Worm (Caenorhabditis elegans) whole organism, early embryonic: ENCODE measurements around the gene rbm-22.

Experiments used
- F13C5.2 ChIP-seq: sonication (generic microtip); optimal IDR thresholded peaks from 2 replicates; lab custom pipeline; 2017; ENCODE audit warnings: mild to moderate bottlenecking, missing genetic modification characterization, inconsistent platforms, missing compliant biosample characterization
- ama-1 ChIP-seq: fragments of 150-350 bp; optimal IDR thresholded peaks from 2 replicates; lab custom pipeline; 2014
- flt-1 ChIP-seq: fragments of 200-800 bp; sonication (Bioruptor generic); IDR thresholded peaks from 2 replicates; pipeline ENCODE4 v1.3.6; 2022; ENCODE audit warnings: missing genetic modification characterization, missing compliant biosample characterization
- hmg-4 ChIP-seq: fragments of 200-800 bp; sonication (Bioruptor generic); optimal IDR thresholded peaks from 2 replicates; lab custom pipeline; 2018; ENCODE audit warnings: mild to moderate bottlenecking, missing genetic modification characterization, missing compliant biosample characterization
- scrt-1 ChIP-seq: fragments of 200-800 bp; sonication (Bioruptor generic); IDR thresholded peaks from 2 replicates; pipeline ENCODE4 v1.3.6; 2022; ENCODE audit warnings: missing genetic modification characterization, missing compliant biosample characterization
- tbx-37 ChIP-seq: fragments of 200-800 bp; sonication (Bioruptor generic); conservative IDR thresholded peaks from 2 replicates; pipeline ENCODE4 v1.3.6; 2022; ENCODE audit warnings: missing genetic modification reagents, missing genetic modification characterization, missing compliant biosample characterization

- TF ChIP-seq flt-1 (GFP tag; lab: Robert Waterston, UW) (no peak), ama-1 (lab: Kevin White, UChicago) (no peak), scrt-1 (GFP tag; lab: Robert Waterston, UW) (no peak), tbx-37 (GFP tag; lab: Robert Waterston, UW) (no peak), hmg-4 (GFP tag; lab: Kevin White, UChicago) (no peak), F13C5.2 (no peak)
Observed at ce11 chrIV:10898160-10898559, 37.0 kb downstream of the rbm-22 start.
